Worm (Caenorhabditis elegans) whole organism, L3 larva: ENCODE results near the gene C17C3.9.

Source experiments
- ama-1 ChIP-seq: fragments of 150-350 bp; optimal IDR thresholded peaks from 2 replicates; lab custom pipeline; 2018
- pha-4 ChIP-seq: fragments of 150-350 bp; optimal IDR thresholded peaks from 2 replicates; lab custom pipeline; 2014; ENCODE audit warnings: missing biosample characterization, missing genetic modification reagents, missing genetic modification characterization
- sea-2 ChIP-seq: fragments of 150-350 bp; sonication (generic microtip); optimal IDR thresholded peaks from 4 replicates; lab custom pipeline; 2014; ENCODE audit warnings: missing biosample characterization, missing genetic modification reagents, missing genetic modification characterization
- unc-39 ChIP-seq: sonication (generic microtip); optimal IDR thresholded peaks from 4 replicates; lab custom pipeline; 2017; ENCODE audit warnings: missing biosample characterization, missing genetic modification characterization
- ztf-11 ChIP-seq: fragments of 150-350 bp; optimal IDR thresholded peaks from 2 replicates; lab custom pipeline; 2014; ENCODE audit warnings: missing biosample characterization, missing genetic modification characterization
- ztf-4 ChIP-seq: fragments of 150-350 bp; optimal IDR thresholded peaks from 2 replicates; lab custom pipeline; 2014; ENCODE audit warnings: missing biosample characterization, missing genetic modification characterization

ce11 chrII:5525297-5525696 lies 6.8 kb downstream of the C17C3.9 start, which contains the start of gene tbx-35:
- TF ChIP-seq sea-2 (GFP tag; lab: Kevin White, UChicago) (no peak), unc-39 (tag; lab: Kevin White, UChicago) (no peak), pha-4 (tag; lab: Kevin White, UChicago) (no peak), ztf-11 (tag; lab: Kevin White, UChicago) (no peak), ztf-4 (no peak), ama-1 (lab: Kevin White, UChicago) (no peak)
